Worm (Caenorhabditis elegans) whole organism, L1 larva: ENCODE results near the gene Y43F8B.25.

Source experiments
- C04F5.9 ChIP-seq: sonication (generic microtip); optimal IDR thresholded peaks from 2 replicates; lab custom pipeline; 2016; ENCODE audit warnings: missing genetic modification characterization, missing compliant biosample characterization
- F16B12.6 ChIP-seq: fragments of 150-350 bp; optimal IDR thresholded peaks from 2 replicates; lab custom pipeline; 2014; ENCODE audit warnings: missing biosample characterization, missing genetic modification characterization
- Y116A8C.19 ChIP-seq: sonication (generic microtip); optimal IDR thresholded peaks from 2 replicates; lab custom pipeline; 2016; ENCODE audit warnings: missing compliant biosample characterization, missing genetic modification characterization, borderline replicate concordance
- ama-1 ChIP-seq: fragments of 150-350 bp; optimal IDR thresholded peaks from 2 replicates; lab custom pipeline; 2014
- blmp-1 ChIP-seq: fragments of 150-350 bp; optimal IDR thresholded peaks from 2 replicates; lab custom pipeline; 2014; ENCODE audit warnings: missing biosample characterization, missing genetic modification characterization
- ceh-63 ChIP-seq: fragments of 200-800 bp; sonication (Bioruptor generic); optimal IDR thresholded peaks from 2 replicates; lab custom pipeline; 2018; ENCODE audit warnings: mild to moderate bottlenecking, missing genetic modification characterization, missing compliant biosample characterization
- ces-1 ChIP-seq: fragments of 150-350 bp; optimal IDR thresholded peaks from 2 replicates; lab custom pipeline; 2014; ENCODE audit warnings: missing biosample characterization, missing genetic modification reagents, missing genetic modification characterization
- efl-1 ChIP-seq, 4 experiments: fragments of 150-350 bp; optimal IDR thresholded peaks in 3 of 4; peaks in 1 of 4; 1 replicate in 1 of 4; 2 replicates in 3 of 4; lab custom pipeline; 2014; ENCODE audit warnings: missing biosample characterization in 2 of 4, missing genetic modification characterization in 2 of 4, missing genetic modification reagents in 2 of 4
- efl-3 ChIP-seq: fragments of 200-800 bp; sonication (Bioruptor generic); optimal IDR thresholded peaks from 2 replicates; lab custom pipeline; 2018; ENCODE audit warnings: mild to moderate bottlenecking, missing genetic modification characterization, missing compliant biosample characterization
- egl-13 ChIP-seq: sonication (generic microtip); optimal IDR thresholded peaks from 2 replicates; lab custom pipeline; 2016; ENCODE audit warnings: missing genotype, missing genetic modification reagents, missing genetic modification characterization, missing compliant biosample characterization
- egl-27 ChIP-seq, 2 experiments: fragments of 150-350 bp in 1 of 2; sonication (generic microtip); optimal IDR thresholded peaks; 3 replicates each; lab custom pipeline; 2017 to 2018; ENCODE audit warnings: missing biosample characterization in 2 of 2, missing genetic modification characterization in 2 of 2, missing genetic modification reagents in 2 of 2
- elt-2 ChIP-seq: sonication (generic microtip); optimal IDR thresholded peaks from 2 replicates; lab custom pipeline; 2016; ENCODE audit warnings: missing genetic modification characterization, mild to moderate bottlenecking, inconsistent platforms, missing compliant biosample characterization, missing genetic modification reagents
- ets-5 ChIP-seq: fragments of 200-800 bp; sonication (Bioruptor generic); IDR thresholded peaks from 2 replicates; pipeline ENCODE4 v1.3.6; 2022; ENCODE audit warnings: missing genetic modification characterization, missing compliant biosample characterization
- fkh-4 ChIP-seq: sonication (generic microtip); optimal IDR thresholded peaks from 2 replicates; lab custom pipeline; 2016; ENCODE audit warnings: missing compliant biosample characterization, missing genetic modification characterization, borderline replicate concordance
- fos-1 ChIP-seq: fragments of 150-350 bp; optimal IDR thresholded peaks from 2 replicates; lab custom pipeline; 2014; ENCODE audit warnings: missing biosample characterization, missing genetic modification characterization
- grh-1 ChIP-seq: fragments of 200-800 bp; sonication (Bioruptor generic); IDR thresholded peaks from 2 replicates; pipeline ENCODE4 v1.3.6; 2022; ENCODE audit warnings: missing genetic modification reagents, missing genetic modification characterization, missing compliant biosample characterization
- irx-1 ChIP-seq: sonication (generic microtip); optimal IDR thresholded peaks from 2 replicates; lab custom pipeline; 2016; ENCODE audit warnings: missing genetic modification characterization, missing compliant biosample characterization
- isw-1 ChIP-seq: fragments of 200-800 bp; sonication (Bioruptor generic); IDR thresholded peaks from 2 replicates; pipeline ENCODE4 v1.3.6; 2022; ENCODE audit warnings: missing genetic modification characterization, missing compliant biosample characterization
- lin-35 ChIP-seq, 2 experiments: fragments of 150-350 bp; optimal IDR thresholded peaks; 2 replicates each; lab custom pipeline; 2014; ENCODE audit warnings: missing biosample characterization in 2 of 2, missing genetic modification characterization in 2 of 2, missing genetic modification reagents in 2 of 2
- lir-3 ChIP-seq: sonication (generic microtip); optimal IDR thresholded peaks from 2 replicates; lab custom pipeline; 2016; ENCODE audit warnings: mild to moderate bottlenecking, missing genetic modification characterization, moderate library complexity, missing compliant biosample characterization; ENCODE audit not compliant: poor library complexity
- nhr-11 ChIP-seq: fragments of 150-350 bp; optimal IDR thresholded peaks from 2 replicates; lab custom pipeline; 2014; ENCODE audit warnings: missing biosample characterization, missing genetic modification characterization
- nhr-12 ChIP-seq: sonication (generic microtip); optimal IDR thresholded peaks from 2 replicates; lab custom pipeline; 2017; ENCODE audit warnings: missing biosample characterization, missing genetic modification characterization
- nhr-19 ChIP-seq: fragments of 200-800 bp; sonication (Bioruptor generic); conservative IDR thresholded peaks from 2 replicates; pipeline ENCODE4 v1.3.6; 2022; ENCODE audit warnings: missing genetic modification characterization, missing compliant biosample characterization
- nhr-20 ChIP-seq: sonication (generic microtip); optimal IDR thresholded peaks from 2 replicates; lab custom pipeline; 2016; ENCODE audit warnings: mild to moderate bottlenecking, missing genetic modification characterization, missing compliant biosample characterization
- nhr-76 ChIP-seq: sonication (generic microtip); optimal IDR thresholded peaks from 2 replicates; lab custom pipeline; 2017; ENCODE audit warnings: missing biosample characterization, missing genetic modification characterization
- nhr-84 ChIP-seq: sonication (generic microtip); optimal IDR thresholded peaks from 2 replicates; lab custom pipeline; 2017; ENCODE audit warnings: missing biosample characterization, missing genetic modification characterization
- nhr-90 ChIP-seq: sonication (generic microtip); optimal IDR thresholded peaks from 2 replicates; lab custom pipeline; 2016; ENCODE audit warnings: mild to moderate bottlenecking, missing genetic modification characterization, missing compliant biosample characterization; ENCODE audit not compliant: poor library complexity
- skn-1 ChIP-seq: fragments of 150-350 bp; optimal IDR thresholded peaks from 2 replicates; lab custom pipeline; 2014; ENCODE audit warnings: missing biosample characterization, missing genetic modification characterization
- snpc-4 ChIP-seq: fragments of 150-350 bp; optimal IDR thresholded peaks from 2 replicates; lab custom pipeline; 2014; ENCODE audit warnings: missing biosample characterization, missing genetic modification characterization
- unc-62 ChIP-seq: fragments of 150-350 bp; optimal IDR thresholded peaks from 2 replicates; lab custom pipeline; 2014; ENCODE audit warnings: missing biosample characterization, missing genetic modification reagents, missing genetic modification characterization
- unc-98 ChIP-seq: fragments of 200-800 bp; sonication (Bioruptor generic); IDR thresholded peaks from 2 replicates; pipeline ENCODE4 v1.3.6; 2022; ENCODE audit warnings: missing genetic modification characterization, missing compliant biosample characterization
- zip-4 ChIP-seq: fragments of 200-800 bp; sonication (Bioruptor generic); optimal IDR thresholded peaks from 2 replicates; lab custom pipeline; 2018; ENCODE audit warnings: mild to moderate bottlenecking, missing genetic modification characterization, moderate library complexity, missing compliant biosample characterization
- ztf-11 ChIP-seq, 2 experiments: sonication (generic microtip); optimal IDR thresholded peaks; 2 replicates each; lab custom pipeline; 2016 to 2017; ENCODE audit warnings: missing genetic modification characterization in 2 of 2, missing biosample characterization in 1 of 2, missing compliant biosample characterization in 1 of 2
- ztf-4 ChIP-seq: fragments of 150-350 bp; optimal IDR thresholded peaks from 2 replicates; lab custom pipeline; 2014; ENCODE audit warnings: missing biosample characterization, missing genetic modification characterization

Gene Y43F8B.25

DNA sequence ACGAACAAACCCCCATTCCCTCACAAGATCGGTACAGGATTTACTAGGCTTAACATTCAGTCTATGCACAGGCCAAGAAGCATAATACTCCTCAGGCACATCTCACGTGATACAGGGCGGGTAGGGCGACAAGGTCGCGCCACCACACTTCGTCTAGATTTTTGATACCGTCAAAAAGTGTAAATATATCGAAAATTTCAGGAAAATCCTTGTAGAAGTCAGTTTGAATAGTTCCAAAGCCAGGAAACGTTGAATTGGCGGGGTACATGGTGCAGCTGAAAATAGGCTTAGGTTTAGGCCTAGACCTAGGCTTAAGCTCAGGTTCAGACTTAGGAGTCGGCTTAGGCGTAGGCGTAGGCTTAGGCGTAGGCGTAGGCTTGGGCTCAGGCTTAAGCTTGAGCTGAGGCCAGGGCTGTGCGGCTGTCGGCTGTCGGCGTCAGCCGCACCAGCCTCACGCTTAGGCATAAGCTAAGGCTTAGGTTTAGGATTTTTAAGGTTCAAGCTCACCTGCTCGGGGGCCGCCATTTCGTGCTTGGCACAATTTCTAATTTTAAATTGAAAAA is 32.3 kb upstream of the Y43F8B.25 start:
- TF ChIP-seq nhr-19 (GFP tag; lab: Robert Waterston, UW) (0 out of 2 replicates have a peak, but pooled peaks have one; percentile 6), isw-1 (no peak), fkh-4 (tag; lab: Kevin White, UChicago) (no peak), zip-4 (no peak)
- TF ChIP-seq, all 84 proteins: peak for 1

DNA sequence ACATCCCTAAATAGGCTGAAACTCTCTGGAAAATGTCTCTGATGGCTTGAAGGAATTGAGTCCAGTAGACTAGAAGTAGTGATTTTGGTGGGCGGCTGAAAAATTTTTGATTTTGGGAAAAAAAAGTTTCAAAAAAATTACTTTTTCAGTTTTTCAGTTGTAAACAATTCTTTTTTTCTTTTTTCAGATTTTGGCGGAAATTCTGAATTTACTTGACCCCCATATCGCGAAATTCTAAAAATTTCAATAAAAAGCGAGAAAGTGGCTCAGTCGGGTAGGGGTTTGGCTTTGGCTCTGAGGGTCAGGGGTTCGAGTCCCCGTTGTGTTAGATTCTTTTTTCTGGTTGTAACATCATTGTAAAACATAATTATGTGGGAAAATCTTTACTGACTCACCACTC is 31.7 kb upstream of the Y43F8B.25 start, which contains the start of gene srw-85:
Gene srw-85, minus strand, starts transcription at position 101 of the 400 bp plus-strand sequence.
- TF ChIP-seq nhr-84 (tag; lab: Kevin White, UChicago) (no peak), ceh-63 (GFP tag; lab: Kevin White, UChicago) (no peak), snpc-4 (no peak), egl-27 (tag; optimal IDR thresholded peaks at IDR 0.05; lab: Kevin White, UChicago) (no peak), lir-3 (tag; lab: Kevin White, UChicago) (no peak), elt-2 (tag; lab: Kevin White, UChicago) (no peak), nhr-76 (tag; lab: Kevin White, UChicago) (no peak), ces-1 (GFP tag; lab: Kevin White, UChicago) (no peak), nhr-90 (no peak), nhr-19 (GFP tag; lab: Robert Waterston, UW) (no peak), nhr-12 (tag; lab: Kevin White, UChicago) (no peak), irx-1 (tag; lab: Kevin White, UChicago) (no peak), blmp-1 (no peak), fos-1 (tag; lab: Kevin White, UChicago) (no peak), unc-62 (GFP tag; lab: Kevin White, UChicago) (no peak), grh-1 (GFP tag; lab: Robert Waterston, UW) (no peak)

DNA sequence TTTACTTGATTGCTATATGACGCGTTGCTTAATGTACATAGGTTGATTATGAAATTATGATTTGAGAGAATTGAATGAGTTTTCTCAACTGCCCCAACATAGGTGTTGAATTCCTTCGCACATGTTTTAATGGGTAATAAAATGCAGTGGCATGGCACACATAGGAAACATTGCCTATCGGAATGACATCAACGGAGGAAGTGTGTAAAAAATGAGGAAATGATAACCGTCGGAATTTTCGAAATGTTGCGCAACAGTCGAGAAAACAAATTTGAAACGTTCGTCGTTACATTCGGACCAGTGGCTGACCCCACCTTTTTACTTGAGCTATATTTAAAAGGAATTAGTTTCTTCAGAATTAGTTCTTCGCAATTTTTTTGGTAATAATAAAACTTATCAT is 30.7 kb upstream of the Y43F8B.25 start:
- TF ChIP-seq ztf-11 (tag; optimal IDR thresholded peaks at IDR 0.05; lab: Kevin White, UChicago) (no peak), elt-2 (tag; lab: Kevin White, UChicago) (peak; percentile 14)

DNA sequence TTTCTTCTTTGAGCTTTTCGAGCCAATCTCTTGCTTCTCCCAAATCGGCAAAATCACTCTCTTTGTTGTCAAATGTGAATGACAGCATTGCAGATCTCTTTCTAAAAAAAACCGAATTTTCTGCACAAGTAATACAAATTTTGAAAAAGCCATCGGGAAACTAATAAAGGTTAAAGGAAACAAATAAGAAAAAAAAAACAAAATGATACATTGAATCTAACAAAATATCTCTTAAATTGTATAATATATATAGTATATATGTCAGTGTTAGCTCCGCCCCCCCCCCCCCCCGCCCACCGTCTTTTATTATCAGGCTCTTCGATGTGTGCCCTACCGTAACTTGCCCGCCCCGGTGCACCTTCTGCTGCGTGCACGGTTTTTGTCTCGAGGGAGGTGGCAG is 29.7 kb upstream of the Y43F8B.25 start, which contains the start of gene C25F9.11:
Gene C25F9.11, minus strand, starts transcription at position 101 of the 400 bp plus-strand sequence.
- TF ChIP-seq ama-1 (lab: Kevin White, UChicago) (no peak), efl-3 (GFP tag; lab: Kevin White, UChicago) (no peak)

DNA sequence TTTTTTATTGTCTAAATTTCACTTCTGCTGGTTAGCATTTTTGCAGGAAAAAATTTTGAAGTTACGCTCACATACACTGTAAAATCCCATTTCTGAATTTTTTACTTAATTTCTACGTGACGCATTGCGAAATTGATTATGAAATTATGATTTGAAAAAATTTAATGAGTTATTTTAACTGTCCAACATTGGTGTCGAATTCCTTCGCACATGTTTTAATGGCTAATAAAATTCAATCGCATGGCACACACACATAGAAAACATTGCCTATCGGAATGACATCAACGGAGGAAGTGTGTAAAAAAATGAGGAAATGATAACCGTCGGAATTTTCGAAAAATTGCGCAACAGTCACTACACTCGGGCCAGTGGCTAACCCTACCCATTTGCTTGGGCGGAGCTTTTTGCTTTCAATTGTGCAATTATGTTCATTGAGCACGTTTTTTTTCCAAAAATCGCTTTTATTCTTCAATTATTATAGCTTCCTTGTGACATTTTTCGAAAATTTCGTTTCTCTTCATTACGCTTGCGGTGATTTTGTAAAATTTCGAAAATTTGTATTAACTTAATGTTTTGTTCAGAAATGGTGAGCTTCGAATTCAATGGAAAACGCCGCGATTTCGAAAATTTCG is 28.8 kb upstream of the Y43F8B.25 start, which contains the start of gene C25F9.16:
Gene C25F9.16, plus strand, starts transcription at position 582 of the 632 bp plus-strand sequence.
- TF ChIP-seq nhr-12 (tag; lab: Kevin White, UChicago) (no peak), Y116A8C.19 (tag; lab: Kevin White, UChicago) (no peak), nhr-20 (tag; lab: Kevin White, UChicago) (no peak), egl-13 (no peak), ama-1 (lab: Kevin White, UChicago) (no peak), C04F5.9 (tag; lab: Kevin White, UChicago) (no peak), zip-4 (no peak), unc-98 (GFP tag; lab: Robert Waterston, UW) (no peak), nhr-11 (no peak), elt-2 (tag; lab: Kevin White, UChicago) (no peak), lin-35 (GFP tag; optimal IDR thresholded peaks at IDR 0.05; lab: Kevin White, UChicago) (peak in 1 of 2 experiments; percentile 15), ztf-4 (no peak), skn-1 (tag; lab: Kevin White, UChicago) (no peak), ets-5 (GFP tag; lab: Robert Waterston, UW) (no peak), efl-1 (optimal IDR thresholded peaks at IDR 0.05; lab: Kevin White, UChicago) (no peak), efl-1 (GFP tag; optimal IDR thresholded peaks at IDR 0.05 in 1 of 2; lab: Kevin White, UChicago) (peak in 1 of 2 experiments; percentile 40), F16B12.6 (tag; lab: Kevin White, UChicago) (no peak)
